Comparison of ENCODE assay signal across 4 fruit fly cellular contexts in genomic region chr3R:26846446-26846845, dm6.
TF ChIP-seq lines count a peak whose summit lies in the region.

No protein-coding gene starts in this region.

- TF ChIP-seq CTCF in whole organism, embryonic (GFP tag; optimal IDR thresholded peaks at IDR 0.05; lab: Kevin White, UChicago) = no peak

TF ChIP-seq in whole organism, embryonic, 481 proteins besides CTCF, POLR2A, EP300 and RAD21 (continues in another document):
- TF ChIP-seq sens (GFP tag; lab: Kevin White, UChicago) = peak; percentile 4
- TF ChIP-seq bowl (GFP tag; IDR thresholded peaks at IDR 0.05; lab: Robert Waterston, UW) = no peak
- TF ChIP-seq her (GFP tag; optimal IDR thresholded peaks at IDR 0.05; lab: Kevin White, UChicago) = no peak
- no peak for TF ChIP-seq MESR4 (GFP tag; optimal IDR thresholded peaks at IDR 0.05; lab: Kevin White, UChicago)
- no peak for TF ChIP-seq jumu (GFP tag; optimal IDR thresholded peaks at IDR 0.05; lab: Kevin White, UChicago)
- TF ChIP-seq dysf (GFP tag; IDR thresholded peaks at IDR 0.05; lab: Robert Waterston, UW) = peak; percentile 26; the same call in 1 of the 3 replicates
- TF ChIP-seq CG11696 (GFP tag; IDR thresholded peaks at IDR 0.05; lab: Robert Waterston, UW) = no peak
- no peak for TF ChIP-seq sim (GFP tag; IDR thresholded peaks at IDR 0.05; lab: Robert Waterston, UW)
- TF ChIP-seq CG12219 (GFP tag; optimal IDR thresholded peaks at IDR 0.05; lab: Kevin White, UChicago) = no peak
- no peak for TF ChIP-seq repo (GFP tag; optimal IDR thresholded peaks at IDR 0.05; lab: Kevin White, UChicago)
- TF ChIP-seq lab (GFP tag; optimal IDR thresholded peaks at IDR 0.05; lab: Kevin White, UChicago) = peak; percentile 36
- TF ChIP-seq hth (optimal IDR thresholded peaks at IDR 0.05; lab: Kevin White, UChicago) = no peak
- no peak for TF ChIP-seq Spps (tag; optimal IDR thresholded peaks at IDR 0.05; lab: Kevin White, UChicago)
- TF ChIP-seq CG8478 (optimal IDR thresholded peaks at IDR 0.05; lab: Kevin White, UChicago) = no peak
- TF ChIP-seq D19A (tag; optimal IDR thresholded peaks at IDR 0.05; lab: Kevin White, UChicago) = peak; percentile 58
- no peak for TF ChIP-seq CG17912 (GFP tag; optimal IDR thresholded peaks at IDR 0.05; lab: Kevin White, UChicago)
- peak; percentile 2 for TF ChIP-seq dmrt99B (tag; optimal IDR thresholded peaks at IDR 0.05; lab: Kevin White, UChicago)
- no peak for TF ChIP-seq Lpt (GFP tag; optimal IDR thresholded peaks at IDR 0.05; lab: Kevin White, UChicago)
- TF ChIP-seq Myb (GFP tag; optimal IDR thresholded peaks at IDR 0.05; lab: Kevin White, UChicago) = no peak
- no peak for TF ChIP-seq Pdp1 (GFP tag; optimal IDR thresholded peaks at IDR 0.05; lab: Kevin White, UChicago)
- no peak for TF ChIP-seq CG17385 (GFP tag; optimal IDR thresholded peaks at IDR 0.05; lab: Kevin White, UChicago)
- no peak for TF ChIP-seq tx (GFP tag; optimal IDR thresholded peaks at IDR 0.05; lab: Kevin White, UChicago)
- TF ChIP-seq CG2120 (GFP tag; optimal IDR thresholded peaks at IDR 0.05; lab: Kevin White, UChicago) = peak; percentile 7
- peak; percentile 29; the same call in 2 of the 3 replicates for TF ChIP-seq row (GFP tag; IDR thresholded peaks at IDR 0.05; lab: Robert Waterston, UW)

TF ChIP-seq in whole organism, prepupa, 60 proteins besides CTCF, POLR2A, EP300 and RAD21 (continues in another document):
- TF ChIP-seq CG7368 (GFP tag; optimal IDR thresholded peaks at IDR 0.05; lab: Kevin White, UChicago) (no peak), CG6808 (GFP tag; optimal IDR thresholded peaks at IDR 0.05; lab: Kevin White, UChicago) (no peak), esn (GFP tag; optimal IDR thresholded peaks at IDR 0.05; lab: Kevin White, UChicago) (no peak), dac (GFP tag; optimal IDR thresholded peaks at IDR 0.05; lab: Kevin White, UChicago) (no peak), Smox (GFP tag; optimal IDR thresholded peaks at IDR 0.05; lab: Kevin White, UChicago) (peak; percentile 2), lz (GFP tag; optimal IDR thresholded peaks at IDR 0.05; lab: Kevin White, UChicago) (peak; percentile 5), Eip75B (GFP tag; optimal IDR thresholded peaks at IDR 0.05; lab: Kevin White, UChicago) (peak; percentile 1), CG32006 (GFP tag; optimal IDR thresholded peaks at IDR 0.05; lab: Kevin White, UChicago) (no peak), CG8319 (GFP tag; optimal IDR thresholded peaks at IDR 0.05; lab: Kevin White, UChicago) (no peak), CG11294 (GFP tag; IDR thresholded peaks at IDR 0.05; lab: Robert Waterston, UW) (no peak), svp (GFP tag; lab: Kevin White, UChicago) (peak; percentile 47), CG16779 (tag; optimal IDR thresholded peaks at IDR 0.05; lab: Kevin White, UChicago) (no peak), CG11762 (GFP tag; optimal IDR thresholded peaks at IDR 0.05; lab: Kevin White, UChicago; ENCODE audit: insufficient read depth) (no peak), CG8119 (GFP tag; IDR thresholded peaks at IDR 0.05; lab: Robert Waterston, UW) (no peak), Met (GFP tag; optimal IDR thresholded peaks at IDR 0.05; lab: Kevin White, UChicago) (peak; percentile 13), CG10631 (GFP tag; optimal IDR thresholded peaks at IDR 0.05; lab: Kevin White, UChicago) (peak; percentile 24), ss (GFP tag; optimal IDR thresholded peaks at IDR 0.05; lab: Kevin White, UChicago) (peak in 1 of 2 experiments; percentile 4), salr (GFP tag; optimal IDR thresholded peaks at IDR 0.05; lab: Kevin White, UChicago) (no peak), CG10669 (GFP tag; optimal IDR thresholded peaks at IDR 0.05; lab: Kevin White, UChicago) (no peak), Ets21C (GFP tag; optimal IDR thresholded peaks at IDR 0.05; lab: Kevin White, UChicago) (no peak), Eip78C (GFP tag; lab: Kevin White, UChicago) (peak; percentile 60), Sox102F (GFP tag; optimal IDR thresholded peaks at IDR 0.05; lab: Kevin White, UChicago) (no peak), spab (GFP tag; optimal IDR thresholded peaks at IDR 0.05; lab: Kevin White, UChicago) (peak; percentile 3), CG6163 (GFP tag; IDR thresholded peaks at IDR 0.05; lab: Robert Waterston, UW) (no peak), CG6792 (GFP tag; optimal IDR thresholded peaks at IDR 0.05; lab: Kevin White, UChicago) (no peak)

TF ChIP-seq in whole organism, pupa, 21 proteins besides CTCF, POLR2A, EP300 and RAD21:
- TF ChIP-seq EcR (GFP tag; optimal IDR thresholded peaks at IDR 0.05; lab: Kevin White, UChicago) (no peak), CG4496 (GFP tag; IDR thresholded peaks at IDR 0.05; lab: Robert Waterston, UW) (no peak), CG17806 (tag; optimal IDR thresholded peaks at IDR 0.05; lab: Kevin White, UChicago) (peak; percentile 2), Ets98B (GFP tag; IDR thresholded peaks at IDR 0.05; lab: Robert Waterston, UW) (no peak), Pif1A (GFP tag; optimal IDR thresholded peaks at IDR 0.05; lab: Kevin White, UChicago) (peak; percentile 8), CG32121 (GFP tag; IDR thresholded peaks at IDR 0.05; lab: Robert Waterston, UW) (no peak), CG8159 (tag; optimal IDR thresholded peaks at IDR 0.05; lab: Kevin White, UChicago) (peak; percentile 50), CG10348 (GFP tag; IDR thresholded peaks at IDR 0.05; lab: Robert Waterston, UW) (no peak), CG13204 (GFP tag; optimal IDR thresholded peaks at IDR 0.05; lab: Kevin White, UChicago) (no peak), CG9948 (tag; optimal IDR thresholded peaks at IDR 0.05; lab: Kevin White, UChicago) (peak; percentile 8), CG34367 (tag; optimal IDR thresholded peaks at IDR 0.05; lab: Kevin White, UChicago) (no peak)
TF ChIP-seq in whole organism, pupa: peak in this region for 4.

TF ChIP-seq in whole organism, wandering third instar larva, 38 proteins besides CTCF, POLR2A, EP300 and RAD21:
- no peak for TF ChIP-seq brk (GFP tag; optimal IDR thresholded peaks at IDR 0.05; lab: Kevin White, UChicago)
- no peak for TF ChIP-seq CG9705 (GFP tag; optimal IDR thresholded peaks at IDR 0.05; lab: Kevin White, UChicago)
- no peak for TF ChIP-seq usp (GFP tag; optimal IDR thresholded peaks at IDR 0.05; lab: Kevin White, UChicago)
- TF ChIP-seq lola (GFP tag; optimal IDR thresholded peaks at IDR 0.05; lab: Kevin White, UChicago) = no peak
- no peak for TF ChIP-seq woc (GFP tag; optimal IDR thresholded peaks at IDR 0.05; lab: Kevin White, UChicago)
- TF ChIP-seq foxo (GFP tag; optimal IDR thresholded peaks at IDR 0.05; lab: Kevin White, UChicago) = peak in 1 of 2 experiments; percentile 0
- no peak for TF ChIP-seq Mio (GFP tag; optimal IDR thresholded peaks at IDR 0.05; lab: Kevin White, UChicago)
- TF ChIP-seq fru (GFP tag; optimal IDR thresholded peaks at IDR 0.05; lab: Kevin White, UChicago) = peak; percentile 30
- TF ChIP-seq HLH106 (tag; optimal IDR thresholded peaks at IDR 0.05; lab: Kevin White, UChicago) = peak; percentile 17
- TF ChIP-seq dmrt93B (GFP tag; optimal IDR thresholded peaks at IDR 0.05; lab: Kevin White, UChicago) = no peak
